Worm (Caenorhabditis elegans): ENCODE measurements around the gene snap-29.

DNA sequence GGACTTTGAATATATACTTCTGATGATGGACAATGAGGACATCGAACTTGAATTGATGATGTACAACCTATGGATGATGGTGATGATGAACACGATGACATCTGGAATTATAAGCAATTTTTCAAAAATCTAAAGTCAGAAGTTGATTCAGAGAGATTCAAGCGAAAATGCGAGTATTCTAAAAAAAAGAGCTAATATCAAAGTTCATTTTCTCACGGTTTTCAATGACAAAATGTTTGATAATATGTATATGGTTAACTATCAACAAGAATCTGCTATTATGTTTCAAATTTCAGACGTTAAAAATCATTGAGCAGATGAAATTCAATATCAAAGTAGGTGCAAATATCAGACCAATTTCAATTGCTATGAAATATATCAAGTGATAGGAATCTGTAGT, 3.9 kb downstream of the snap-29 start, which contains the start of gene K02D10.4:
- TF ChIP-seq pha-4 (tag; optimal IDR thresholded peaks at IDR 0.05), result no peak
- no peak for TF ChIP-seq F13H6.1 (tag; optimal IDR thresholded peaks at IDR 0.05)
- no peak for TF ChIP-seq nfya-1 (tag; optimal IDR thresholded peaks at IDR 0.05)
- TF ChIP-seq elt-2 (tag; optimal IDR thresholded peaks at IDR 0.05), result no peak
